Fruit fly (Drosophila melanogaster) whole organism, wandering third instar larva: ENCODE data around the gene Boh1.

Experiments used
- Abd-B ChIP-seq: fragments of >200 bp; optimal IDR thresholded peaks from 2 replicates; lab custom pipeline; 2017; ENCODE audit warnings: missing biosample characterization, missing genetic modification characterization
- Dfd ChIP-seq: fragments of >200 bp; optimal IDR thresholded peaks from 2 replicates; lab custom pipeline; 2017; ENCODE audit warnings: missing biosample characterization, missing genetic modification characterization
- Hnf4 ChIP-seq: fragments of 200-800 bp; sonication (Bioruptor generic); optimal IDR thresholded peaks from 2 replicates; lab custom pipeline; 2016; ENCODE audit warnings: missing biosample characterization, mild to moderate bottlenecking, missing genetic modification characterization
- Hr78 ChIP-seq: fragments of >200 bp; optimal IDR thresholded peaks from 2 replicates; lab custom pipeline; 2017; ENCODE audit warnings: missing biosample characterization, missing genetic modification characterization
- Myc ChIP-seq: fragments of >200 bp; optimal IDR thresholded peaks from 2 replicates; lab custom pipeline; 2017
- N ChIP-seq: fragments of >200 bp; optimal IDR thresholded peaks from 2 replicates; lab custom pipeline; 2018; ENCODE audit warnings: missing biosample characterization, missing external identifiers, missing genetic modification characterization
- OdsH ChIP-seq: fragments of 200-800 bp; sonication (Bioruptor generic); optimal IDR thresholded peaks from 2 replicates; lab custom pipeline; 2016; ENCODE audit warnings: missing biosample characterization, mild to moderate bottlenecking, missing genetic modification characterization
- fru ChIP-seq: fragments of 200-800 bp; sonication (Bioruptor generic); optimal IDR thresholded peaks from 3 replicates; lab custom pipeline; 2016; ENCODE audit warnings: missing biosample characterization, mild to moderate bottlenecking, missing genetic modification characterization
- jim ChIP-seq: fragments of 175-275, 200-325 bp; sonication (Bioruptor generic); optimal IDR thresholded peaks from 2 replicates; lab custom pipeline; 2016; ENCODE audit warnings: missing biosample characterization, mild to moderate bottlenecking, missing genetic modification characterization
- pan ChIP-seq: fragments of >200 bp; optimal IDR thresholded peaks from 2 replicates; lab custom pipeline; 2017
- psq ChIP-seq: fragments of 200-800 bp; sonication (Bioruptor generic); optimal IDR thresholded peaks from 3 replicates; lab custom pipeline; 2017; ENCODE audit warnings: missing biosample characterization, mild to moderate bottlenecking, missing genetic modification characterization, moderate library complexity
- usp ChIP-seq: fragments of >200 bp; optimal IDR thresholded peaks from 2 replicates; lab custom pipeline; 2017; ENCODE audit warnings: missing biosample characterization, missing genetic modification characterization
- woc ChIP-seq: sonication (Bioruptor generic); optimal IDR thresholded peaks from 2 replicates; lab custom pipeline; 2016; ENCODE audit warnings: missing biosample characterization, mild to moderate bottlenecking, missing genetic modification characterization

DNA sequence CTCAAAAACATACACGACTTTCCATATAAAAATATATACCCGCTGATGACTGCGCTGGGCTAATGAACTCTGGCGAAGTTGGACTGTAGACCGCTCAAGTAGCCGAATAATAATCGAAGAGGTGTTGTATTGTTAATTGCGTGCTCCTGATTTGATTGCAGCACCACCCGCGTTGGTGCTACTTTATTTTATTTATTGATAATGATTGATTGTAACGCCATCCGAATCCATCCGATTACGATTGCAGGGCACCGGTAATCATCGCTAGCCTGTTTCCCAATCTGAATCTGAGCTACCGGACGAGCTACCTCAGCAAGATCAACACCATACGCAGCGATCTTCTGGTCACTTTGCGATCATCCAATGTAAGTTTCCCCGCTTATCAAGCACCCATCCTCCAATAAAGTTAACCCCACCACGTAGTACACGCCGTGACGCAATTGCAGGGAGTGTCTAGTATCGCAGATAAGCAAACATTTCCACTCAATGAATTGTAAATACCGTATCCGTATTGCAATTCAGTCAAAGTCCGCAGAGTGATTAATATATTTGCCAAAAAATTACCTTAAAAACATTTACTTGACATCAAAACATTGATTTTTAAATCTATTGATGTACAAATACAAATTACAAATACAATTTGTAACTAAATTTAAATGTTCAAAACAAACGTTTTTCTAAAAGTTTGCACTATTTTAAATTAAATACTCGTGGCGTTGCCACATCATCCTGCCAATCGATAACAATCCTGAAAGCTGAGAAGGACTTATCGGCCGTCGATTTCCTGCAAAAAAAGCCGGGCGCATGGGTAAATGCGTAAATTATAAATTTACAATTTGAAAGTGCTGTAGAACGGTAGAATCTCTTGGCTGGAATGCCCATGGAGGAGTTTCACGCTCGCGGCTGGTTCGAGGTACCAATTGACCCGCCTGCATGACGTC lies 10.0 kb upstream of the Boh1 start:
- TF ChIP-seq pan (lab: Kevin White, UChicago) (no peak), Dfd (GFP tag; lab: Kevin White, UChicago) (no peak), jim (GFP tag; lab: Kevin White, UChicago) (no peak), OdsH (GFP tag; lab: Kevin White, UChicago) (no peak), Abd-B (GFP tag; lab: Kevin White, UChicago) (no peak), N (no peak), woc (GFP tag; lab: Kevin White, UChicago) (no peak), Hr78 (GFP tag; lab: Kevin White, UChicago) (no peak), Hnf4 (GFP tag; lab: Kevin White, UChicago) (peak; percentile 61), psq (GFP tag; lab: Kevin White, UChicago) (no peak), Myc (lab: Kevin White, UChicago) (no peak), usp (GFP tag; lab: Kevin White, UChicago) (no peak), fru (GFP tag; lab: Kevin White, UChicago) (no peak)
